Worm (Caenorhabditis elegans) whole organism, early embryonic: Measurements from ENCODE around the gene prcc-1.

Experiments
- B0310.2 ChIP-seq: sonication (generic microtip); optimal IDR thresholded peaks from 2 replicates; lab custom pipeline; 2016; ENCODE audit warnings: mild to moderate bottlenecking, missing genetic modification characterization, missing compliant biosample characterization
- F13C5.2 ChIP-seq: sonication (generic microtip); optimal IDR thresholded peaks from 2 replicates; lab custom pipeline; 2017; ENCODE audit warnings: mild to moderate bottlenecking, missing genetic modification characterization, inconsistent platforms, missing compliant biosample characterization
- aly-1 ChIP-seq: sonication (generic microtip); optimal IDR thresholded peaks from 2 replicates; lab custom pipeline; 2016; ENCODE audit warnings: missing genetic modification characterization, missing compliant biosample characterization
- ama-1 ChIP-seq: fragments of 150-350 bp; optimal IDR thresholded peaks from 2 replicates; lab custom pipeline; 2014
- ceh-13 ChIP-seq: fragments of 200-800 bp; sonication (Bioruptor generic); optimal IDR thresholded peaks from 2 replicates; lab custom pipeline; 2018; ENCODE audit warnings: mild to moderate bottlenecking, missing genetic modification characterization, missing compliant biosample characterization
- ceh-36 ChIP-seq: sonication (generic microtip); optimal IDR thresholded peaks from 2 replicates; lab custom pipeline; 2016; ENCODE audit warnings: missing genetic modification characterization, inconsistent platforms, missing compliant biosample characterization
- ets-7 ChIP-seq: sonication (generic microtip); optimal IDR thresholded peaks from 2 replicates; lab custom pipeline; 2016; ENCODE audit warnings: missing genotype, missing genetic modification characterization, missing compliant biosample characterization
- flt-1 ChIP-seq: fragments of 200-800 bp; sonication (Bioruptor generic); IDR thresholded peaks from 2 replicates; pipeline ENCODE4 v1.3.6; 2022; ENCODE audit warnings: missing genetic modification characterization, missing compliant biosample characterization
- hmbx-1 ChIP-seq: sonication (generic microtip); optimal IDR thresholded peaks from 2 replicates; lab custom pipeline; 2016; ENCODE audit warnings: mild to moderate bottlenecking, missing genetic modification characterization, missing compliant biosample characterization
- hmg-4 ChIP-seq: fragments of 200-800 bp; sonication (Bioruptor generic); optimal IDR thresholded peaks from 2 replicates; lab custom pipeline; 2018; ENCODE audit warnings: mild to moderate bottlenecking, missing genetic modification characterization, missing compliant biosample characterization
- hnd-1 ChIP-seq: sonication (generic microtip); optimal IDR thresholded peaks from 2 replicates; lab custom pipeline; 2016; ENCODE audit warnings: missing genetic modification characterization, missing compliant biosample characterization
- pes-1 ChIP-seq: fragments of 200-800 bp; sonication (Bioruptor generic); IDR thresholded peaks from 2 replicates; pipeline ENCODE4 v1.3.6; 2022; ENCODE audit warnings: missing genetic modification reagents, missing genetic modification characterization, missing compliant biosample characterization
- scrt-1 ChIP-seq: fragments of 200-800 bp; sonication (Bioruptor generic); IDR thresholded peaks from 2 replicates; pipeline ENCODE4 v1.3.6; 2022; ENCODE audit warnings: missing genetic modification characterization, missing compliant biosample characterization
- sea-1 ChIP-seq: fragments of 200-800 bp; sonication (Bioruptor generic); conservative IDR thresholded peaks from 2 replicates; pipeline ENCODE4 v1.3.6; 2022; ENCODE audit warnings: missing genetic modification characterization, missing compliant biosample characterization
- tbx-11 ChIP-seq: fragments of 200-800 bp; sonication (Bioruptor generic); IDR thresholded peaks from 2 replicates; pipeline ENCODE4 v1.3.6; 2022; ENCODE audit warnings: missing genetic modification characterization, missing compliant biosample characterization
- tbx-37 ChIP-seq: fragments of 200-800 bp; sonication (Bioruptor generic); conservative IDR thresholded peaks from 2 replicates; pipeline ENCODE4 v1.3.6; 2022; ENCODE audit warnings: missing genetic modification reagents, missing genetic modification characterization, missing compliant biosample characterization
- tra-4 ChIP-seq: sonication (generic microtip); optimal IDR thresholded peaks from 2 replicates; lab custom pipeline; 2017; ENCODE audit warnings: missing genetic modification characterization, missing compliant biosample characterization

prcc-1 gene

ce11 chrIV:13093677-13094076, at the start of gene prcc-1, which contains the start of gene C39E9.12:
TSS of gene prcc-1 (minus strand) at chrIV:13093795.
TSS of gene C39E9.12 (plus strand) at chrIV:13094007.
- TF ChIP-seq ama-1 (lab: Kevin White, UChicago) (no peak), scrt-1 (GFP tag; lab: Robert Waterston, UW) (no peak), ets-7 (tag; lab: Kevin White, UChicago) (no peak), flt-1 (GFP tag; lab: Robert Waterston, UW) (no peak), tbx-11 (GFP tag; lab: Robert Waterston, UW) (no peak), ceh-36 (no peak), hmbx-1 (tag; lab: Kevin White, UChicago) (no peak), B0310.2 (tag; lab: Kevin White, UChicago) (no peak), ceh-13 (GFP tag; lab: Kevin White, UChicago) (no peak), tra-4 (tag; lab: Kevin White, UChicago) (no peak), pes-1 (no peak), sea-1 (GFP tag; lab: Robert Waterston, UW) (no peak), hnd-1 (tag; lab: Kevin White, UChicago) (no peak), F13C5.2 (tag; lab: Kevin White, UChicago) (no peak), hmg-4 (no peak), tbx-37 (GFP tag; lab: Robert Waterston, UW) (no peak), aly-1 (tag; lab: Kevin White, UChicago) (no peak)

ce11 chrIV:13142254-13142653, 48.7 kb upstream of the prcc-1 start, which contains the start of gene spe-43:
TSS of gene spe-43 (minus strand) at chrIV:13142354.
- TF ChIP-seq flt-1 (GFP tag; lab: Robert Waterston, UW) (no peak), ets-7 (tag; lab: Kevin White, UChicago) (no peak), hmbx-1 (tag; lab: Kevin White, UChicago) (no peak), tbx-11 (GFP tag; lab: Robert Waterston, UW) (no peak), sea-1 (GFP tag; lab: Robert Waterston, UW) (no peak), pes-1 (no peak), B0310.2 (tag; lab: Kevin White, UChicago) (no peak)

DNA sequence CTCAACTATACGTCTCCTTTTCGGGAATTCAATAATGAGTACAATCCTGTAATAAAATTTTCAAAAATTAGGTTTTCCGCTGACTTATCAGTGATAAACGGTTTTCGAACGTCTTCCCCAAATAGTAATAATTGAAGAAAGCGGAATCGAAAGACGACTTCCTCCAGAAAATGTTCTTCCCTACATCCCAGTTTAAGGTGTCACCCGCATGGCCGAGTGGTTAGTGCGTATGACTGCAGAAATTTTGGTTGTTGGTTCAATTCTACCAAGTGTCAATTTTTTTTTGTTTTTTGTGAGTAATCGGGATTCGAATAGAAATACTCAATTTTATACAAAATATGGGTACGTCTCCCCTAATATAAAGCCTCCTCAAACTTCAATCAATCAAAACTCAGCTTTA, 47.2 kb upstream of the prcc-1 start:
- TF ChIP-seq pes-1 (peak; percentile 73), sea-1 (GFP tag; lab: Robert Waterston, UW) (peak; percentile 73; the same call in 1 of the 2 replicates), scrt-1 (GFP tag; lab: Robert Waterston, UW) (peak; percentile 76), tbx-37 (GFP tag; lab: Robert Waterston, UW) (0 out of 2 replicates have a peak, but pooled peaks have one; percentile 27), flt-1 (GFP tag; lab: Robert Waterston, UW) (peak; percentile 71)

DNA sequence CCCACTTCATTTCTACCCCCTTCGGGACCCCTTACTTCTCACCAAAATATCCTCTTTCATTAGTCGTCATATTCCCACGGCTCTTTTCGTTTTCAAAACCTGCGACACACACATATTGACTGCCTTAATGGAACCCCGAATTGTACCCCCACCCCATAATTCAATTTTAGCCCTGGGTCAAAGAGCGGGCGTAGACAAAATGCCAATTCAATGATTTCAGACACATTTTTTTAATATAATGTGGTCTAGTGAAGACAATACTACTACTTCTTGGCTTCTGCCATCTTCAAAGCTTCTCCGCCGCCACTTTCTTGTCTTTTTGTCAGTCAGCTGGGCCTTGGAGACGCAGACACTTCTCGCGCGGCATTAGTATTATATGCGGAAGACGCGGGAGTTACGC, 34.1 kb upstream of the prcc-1 start:
- TF ChIP-seq scrt-1 (GFP tag; lab: Robert Waterston, UW) (no peak), tbx-11 (GFP tag; lab: Robert Waterston, UW) (no peak), pes-1 (no peak), flt-1 (GFP tag; lab: Robert Waterston, UW) (no peak), aly-1 (tag; lab: Kevin White, UChicago) (no peak), tbx-37 (GFP tag; lab: Robert Waterston, UW) (no peak), B0310.2 (tag; lab: Kevin White, UChicago) (no peak), hnd-1 (tag; lab: Kevin White, UChicago) (no peak), ama-1 (lab: Kevin White, UChicago) (no peak), hmbx-1 (tag; lab: Kevin White, UChicago) (no peak), ets-7 (tag; lab: Kevin White, UChicago) (no peak), sea-1 (GFP tag; lab: Robert Waterston, UW) (no peak), ceh-36 (no peak), hmg-4 (no peak), ceh-13 (GFP tag; lab: Kevin White, UChicago) (no peak), tra-4 (tag; lab: Kevin White, UChicago) (no peak), F13C5.2 (tag; lab: Kevin White, UChicago) (no peak)

DNA sequence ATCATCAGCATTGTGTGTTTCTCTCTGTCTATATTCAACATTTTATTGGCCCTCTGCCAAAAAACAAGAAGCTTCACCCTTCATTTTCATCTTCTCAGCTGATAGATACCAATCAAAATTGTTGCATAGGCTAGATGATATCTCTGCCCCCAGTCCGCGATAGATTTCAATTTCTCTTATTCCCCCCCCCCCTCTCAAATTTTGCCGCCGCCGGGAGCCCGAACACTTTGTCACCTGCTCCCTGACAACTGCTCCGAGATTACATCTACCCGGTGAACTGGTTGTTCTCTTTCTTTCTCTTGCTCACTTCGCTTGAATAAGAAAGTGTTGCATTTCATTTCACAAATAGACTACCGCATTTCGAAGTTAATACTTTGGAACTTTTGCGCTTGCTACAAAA, 32.4 kb upstream of the prcc-1 start:
- TF ChIP-seq B0310.2 (tag; lab: Kevin White, UChicago), result no peak
- TF ChIP-seq ceh-13 (GFP tag; lab: Kevin White, UChicago), result no peak
- TF ChIP-seq ceh-36, result no peak
- no peak for TF ChIP-seq aly-1 (tag; lab: Kevin White, UChicago)
- TF ChIP-seq hnd-1 (tag; lab: Kevin White, UChicago), result no peak
- TF ChIP-seq hmbx-1 (tag; lab: Kevin White, UChicago), result no peak
- no peak for TF ChIP-seq flt-1 (GFP tag; lab: Robert Waterston, UW)
- TF ChIP-seq ama-1 (lab: Kevin White, UChicago), result no peak
- no peak for TF ChIP-seq tbx-37 (GFP tag; lab: Robert Waterston, UW)
- no peak for TF ChIP-seq sea-1 (GFP tag; lab: Robert Waterston, UW)
- TF ChIP-seq tra-4 (tag; lab: Kevin White, UChicago), result no peak
- TF ChIP-seq hmg-4, result no peak
- TF ChIP-seq tbx-11 (GFP tag; lab: Robert Waterston, UW), result no peak
- TF ChIP-seq ets-7 (tag; lab: Kevin White, UChicago), result no peak
- no peak for TF ChIP-seq scrt-1 (GFP tag; lab: Robert Waterston, UW)
- no peak for TF ChIP-seq pes-1
- no peak for TF ChIP-seq F13C5.2 (tag; lab: Kevin White, UChicago)

- TF ChIP-seq scrt-1 (GFP tag; lab: Robert Waterston, UW) (no peak), B0310.2 (tag; lab: Kevin White, UChicago) (no peak), hmg-4 (no peak), tra-4 (tag; lab: Kevin White, UChicago) (no peak), aly-1 (tag; lab: Kevin White, UChicago) (no peak)
These were observed 27.8 kb upstream of the prcc-1 start for ce11 chrIV:13121396-13121795.

DNA sequence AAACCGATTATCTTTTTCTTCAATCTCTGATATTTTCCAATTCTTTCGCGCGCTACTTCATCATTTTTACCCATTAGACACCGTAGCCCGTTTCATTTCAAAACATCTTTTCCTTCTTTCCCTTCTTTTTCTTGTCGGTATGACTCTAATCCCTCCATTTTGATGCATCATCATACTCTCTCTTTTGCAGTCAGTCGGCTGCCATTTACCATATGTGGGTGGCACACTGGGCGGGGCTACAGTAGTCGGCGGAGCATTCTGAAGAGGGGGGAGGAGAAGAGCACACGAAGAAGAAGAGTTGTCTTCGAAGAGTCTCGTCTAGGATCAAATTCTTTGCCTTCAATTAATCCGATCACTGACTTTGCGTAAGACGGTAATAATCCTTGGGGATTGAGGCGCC, 25.2 kb upstream of the prcc-1 start, which contains the start of gene unc-30:
Gene unc-30 (plus strand): TSS at position 184 of the 400 bp plus-strand sequence.
- TF ChIP-seq ets-7 (tag; lab: Kevin White, UChicago), result no peak
- peak; percentile 63 for TF ChIP-seq ceh-36
- TF ChIP-seq hmbx-1 (tag; lab: Kevin White, UChicago), result no peak
- TF ChIP-seq tra-4 (tag; lab: Kevin White, UChicago), result no peak
- TF ChIP-seq hnd-1 (tag; lab: Kevin White, UChicago), result no peak
